Worm (Caenorhabditis elegans): ENCODE measurements around the gene T13F2.4.
A peak's percentile ranks its signal among the peaks of the same experiment; 100 is the strongest.
"Not testable (repeated sequence)": the region's sequence is repeated elsewhere in the genome, so short reads cannot be mapped to it uniquely, and the experiment has no call there.

Gene T13F2.4

ce11 chrIV:9761751-9762150, 27.8 kb upstream of the T13F2.4 start:
- no peak for TF ChIP-seq klf-2 (GFP tag; conservative IDR thresholded peaks at IDR 0.05)
- TF ChIP-seq T22C8.4 (GFP tag; IDR thresholded peaks at IDR 0.05) = no peak
- no peak for TF ChIP-seq med-1 (GFP tag; optimal IDR thresholded peaks at IDR 0.05; ENCODE audit: insufficient read depth)
- TF ChIP-seq flt-1 (GFP tag; IDR thresholded peaks at IDR 0.05) = no peak
- no peak for TF ChIP-seq cog-1 (tag; optimal IDR thresholded peaks at IDR 0.05)
- TF ChIP-seq ztf-29 (GFP tag; IDR thresholded peaks at IDR 0.05) = no peak
- TF ChIP-seq ztf-23 (GFP tag; IDR thresholded peaks at IDR 0.05) = no peak
- TF ChIP-seq ref-1 (GFP tag; conservative IDR thresholded peaks at IDR 0.05) = no peak
- TF ChIP-seq tab-1 (GFP tag; IDR thresholded peaks at IDR 0.05) = no peak

- TF ChIP-seq ztf-29 (GFP tag; IDR thresholded peaks at IDR 0.05) (no peak), T22C8.4 (GFP tag; IDR thresholded peaks at IDR 0.05) (no peak), cog-1 (tag; optimal IDR thresholded peaks at IDR 0.05) (no peak), klf-2 (GFP tag; conservative IDR thresholded peaks at IDR 0.05) (no peak), ztf-23 (GFP tag; IDR thresholded peaks at IDR 0.05) (no peak), med-1 (GFP tag; optimal IDR thresholded peaks at IDR 0.05; ENCODE audit: insufficient read depth) (no peak), flt-1 (GFP tag; IDR thresholded peaks at IDR 0.05) (no peak), ref-1 (GFP tag; conservative IDR thresholded peaks at IDR 0.05) (no peak), tab-1 (GFP tag; IDR thresholded peaks at IDR 0.05) (no peak)
Observed at ce11 chrIV:9762667-9763173, 26.9 kb upstream of the T13F2.4 start.

- TF ChIP-seq T22C8.4 (GFP tag; IDR thresholded peaks at IDR 0.05) (no peak), ztf-23 (GFP tag; IDR thresholded peaks at IDR 0.05) (no peak), ztf-29 (GFP tag; IDR thresholded peaks at IDR 0.05) (no peak), tab-1 (GFP tag; IDR thresholded peaks at IDR 0.05) (no peak)
Observed at ce11 chrIV:9766250-9766649, 23.3 kb upstream of the T13F2.4 start, which contains the start of gene ssp-36. ssp-36 (minus strand) TSS chrIV:9766350.

- not testable (repeated sequence) for TF ChIP-seq flt-1 (GFP tag; IDR thresholded peaks at IDR 0.05); med-1 (GFP tag; optimal IDR thresholded peaks at IDR 0.05; ENCODE audit: insufficient read depth); ztf-29 (GFP tag; IDR thresholded peaks at IDR 0.05)
Observed at ce11 chrIV:9767054-9767453, 22.5 kb upstream of the T13F2.4 start, which contains the start of gene msp-79. msp-79 (minus strand) TSS chrIV:9767154.

ce11 chrIV:9769746-9770145, 19.9 kb upstream of the T13F2.4 start, which contains the start of gene msp-78:
msp-78 (plus strand) TSS chrIV:9770046.
- not testable (repeated sequence) for TF ChIP-seq ref-1 (GFP tag; conservative IDR thresholded peaks at IDR 0.05); ztf-23 (GFP tag; IDR thresholded peaks at IDR 0.05); cog-1 (tag; optimal IDR thresholded peaks at IDR 0.05)

- TF ChIP-seq cog-1 (tag; optimal IDR thresholded peaks at IDR 0.05) (peak; percentile 11), med-1 (GFP tag; optimal IDR thresholded peaks at IDR 0.05; ENCODE audit: insufficient read depth) (no peak)
Observed at ce11 chrIV:9770798-9771197, 18.8 kb upstream of the T13F2.4 start.

ce11 chrIV:9772096-9772720, 17.4 kb upstream of the T13F2.4 start, which contains the start of gene cav-1:
cav-1 (plus strand) TSS chrIV:9772510.
- TF ChIP-seq med-1 (GFP tag; optimal IDR thresholded peaks at IDR 0.05; ENCODE audit: insufficient read depth) = no peak
- no peak for TF ChIP-seq cog-1 (tag; optimal IDR thresholded peaks at IDR 0.05)
- no peak for TF ChIP-seq ztf-23 (GFP tag; IDR thresholded peaks at IDR 0.05)
- no peak for TF ChIP-seq ztf-29 (GFP tag; IDR thresholded peaks at IDR 0.05)
- TF ChIP-seq klf-2 (GFP tag; conservative IDR thresholded peaks at IDR 0.05) = no peak
- no peak for TF ChIP-seq T22C8.4 (GFP tag; IDR thresholded peaks at IDR 0.05)
- 0 out of 2 replicates have a peak, but pooled peaks have one; percentile 10 for TF ChIP-seq flt-1 (GFP tag; IDR thresholded peaks at IDR 0.05)

ce11 chrIV:9773441-9773840, 16.2 kb upstream of the T13F2.4 start:
- TF ChIP-seq cog-1 (tag; optimal IDR thresholded peaks at IDR 0.05) (no peak), flt-1 (GFP tag; IDR thresholded peaks at IDR 0.05) (peak; percentile 41; the same call in 1 of the 2 replicates), tab-1 (GFP tag; IDR thresholded peaks at IDR 0.05) (no peak)

ce11 chrIV:9777535-9777934, 12.1 kb upstream of the T13F2.4 start, which contains the start of gene sna-2:
sna-2 (minus strand) TSS chrIV:9777634.
- TF ChIP-seq flt-1 (GFP tag; IDR thresholded peaks at IDR 0.05) = no peak
- TF ChIP-seq T22C8.4 (GFP tag; IDR thresholded peaks at IDR 0.05) = no peak
- no peak for TF ChIP-seq med-1 (GFP tag; optimal IDR thresholded peaks at IDR 0.05; ENCODE audit: insufficient read depth)
- no peak for TF ChIP-seq tab-1 (GFP tag; IDR thresholded peaks at IDR 0.05)
- no peak for TF ChIP-seq ztf-29 (GFP tag; IDR thresholded peaks at IDR 0.05)
- no peak for TF ChIP-seq klf-2 (GFP tag; conservative IDR thresholded peaks at IDR 0.05)
- TF ChIP-seq ztf-23 (GFP tag; IDR thresholded peaks at IDR 0.05) = no peak
- no peak for TF ChIP-seq cog-1 (tag; optimal IDR thresholded peaks at IDR 0.05)
- no peak for TF ChIP-seq ref-1 (GFP tag; conservative IDR thresholded peaks at IDR 0.05)

- TF ChIP-seq ref-1 (GFP tag; conservative IDR thresholded peaks at IDR 0.05) (no peak), cog-1 (tag; optimal IDR thresholded peaks at IDR 0.05) (no peak), T22C8.4 (GFP tag; IDR thresholded peaks at IDR 0.05) (no peak), klf-2 (GFP tag; conservative IDR thresholded peaks at IDR 0.05) (no peak), tab-1 (GFP tag; IDR thresholded peaks at IDR 0.05) (no peak), med-1 (GFP tag; optimal IDR thresholded peaks at IDR 0.05; ENCODE audit: insufficient read depth) (no peak), ztf-29 (GFP tag; IDR thresholded peaks at IDR 0.05) (no peak), ztf-23 (GFP tag; IDR thresholded peaks at IDR 0.05) (no peak), flt-1 (GFP tag; IDR thresholded peaks at IDR 0.05) (no peak)
Observed at ce11 chrIV:9778016-9778415, 11.6 kb upstream of the T13F2.4 start, which contains the start of gene T13F2.6. T13F2.6 (plus strand) TSS chrIV:9778321.

All from whole organism, midembryonic.